Fruit fly (Drosophila melanogaster): ENCODE results near the gene CG9701.

Gene CG9701

DNA sequence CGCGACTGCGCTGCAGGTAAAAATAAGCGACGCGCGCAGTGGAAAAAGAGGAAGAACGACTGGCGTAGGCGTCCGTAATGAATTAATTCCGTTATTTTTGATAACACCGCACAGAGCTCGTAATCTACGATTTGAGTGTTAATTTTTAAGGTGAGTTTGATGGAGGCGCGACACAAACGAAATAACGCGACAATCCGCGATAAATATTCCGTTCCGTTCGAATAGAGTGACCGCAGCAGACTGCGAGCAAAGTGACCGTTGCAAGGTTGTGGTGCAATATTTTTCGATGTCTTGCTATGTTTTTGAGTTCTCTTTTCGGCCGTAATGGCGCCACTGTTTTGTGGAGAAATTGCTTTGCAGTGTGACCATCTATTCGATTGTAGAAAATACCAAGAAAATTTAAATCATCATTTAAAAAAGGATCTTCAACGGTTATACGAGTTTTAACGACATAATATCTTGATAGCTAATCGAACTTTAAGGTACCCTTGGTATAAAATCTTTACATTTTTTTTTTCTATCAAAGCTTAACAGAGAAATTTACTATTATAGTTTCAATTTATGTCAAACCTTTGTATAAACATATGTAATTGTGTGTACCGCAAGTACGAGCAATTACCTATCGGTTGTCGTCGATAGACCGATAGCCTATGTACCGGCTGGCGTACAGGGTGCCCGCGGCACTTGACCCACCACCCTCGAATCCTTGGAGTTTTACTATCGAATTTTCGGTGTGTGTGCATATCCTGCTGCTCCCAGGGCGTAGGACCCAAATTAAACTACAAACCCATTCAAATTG lies 21.7 kb upstream of the CG9701 start, which contains the start of the genes CG43954, Lasp and Dab (continued):
- TF ChIP-seq nau (GFP tag; optimal IDR thresholded peaks at IDR 0.05), result peak; percentile 36
- TF ChIP-seq Hsf (GFP tag; optimal IDR thresholded peaks at IDR 0.05), result peak; percentile 38
- TF ChIP-seq Camta (GFP tag; optimal IDR thresholded peaks at IDR 0.05), result no peak
- peak; percentile 69 for TF ChIP-seq CG6791 (GFP tag; IDR thresholded peaks at IDR 0.05; ENCODE audit: partially characterized antibody)
- TF ChIP-seq unc-4 (GFP tag; IDR thresholded peaks at IDR 0.05; ENCODE audit: partially characterized antibody), result no peak; the same call in none of the 2 replicates
- TF ChIP-seq CG31224 (GFP tag; IDR thresholded peaks at IDR 0.05), result no peak
- TF ChIP-seq bab2 (GFP tag; optimal IDR thresholded peaks at IDR 0.05), result no peak
- TF ChIP-seq Adf1 (GFP tag; IDR thresholded peaks at IDR 0.05), result peak; percentile 64; the same call in 1 of the 2 replicates
- peak; percentile 99 for TF ChIP-seq chinmo (GFP tag; IDR thresholded peaks at IDR 0.05; ENCODE audit: partially characterized antibody)
- TF ChIP-seq Sox102F (GFP tag; optimal IDR thresholded peaks at IDR 0.05), result no peak
- no peak for TF ChIP-seq CG6272 (GFP tag; IDR thresholded peaks at IDR 0.05)
- peak; percentile 42 for TF ChIP-seq NfI (GFP tag; optimal IDR thresholded peaks at IDR 0.05)
- 0 out of 3 replicates have a peak, but pooled peaks have one; percentile 5 for TF ChIP-seq Opbp (GFP tag; IDR thresholded peaks at IDR 0.05; ENCODE audit: partially characterized antibody)
- peak in 1 of 2 experiments; percentile 57 for TF ChIP-seq chif (GFP tag; optimal IDR thresholded peaks at IDR 0.05)
- TF ChIP-seq CG15269 (tag; optimal IDR thresholded peaks at IDR 0.05), result peak; percentile 47
- peak; percentile 58 for TF ChIP-seq vvl (GFP tag; IDR thresholded peaks at IDR 0.05)
- no peak for TF ChIP-seq CG4282 (GFP tag; optimal IDR thresholded peaks at IDR 0.05)
- peak; percentile 22; the same call in 1 of the 2 replicates for TF ChIP-seq CG5953 (GFP tag; IDR thresholded peaks at IDR 0.05)
- TF ChIP-seq ci (GFP tag; IDR thresholded peaks at IDR 0.05), result peak; percentile 76; the same call in 2 of the 3 replicates
- TF ChIP-seq Eip74EF (GFP tag; optimal IDR thresholded peaks at IDR 0.05), result peak in 1 of 2 experiments; percentile 49
- TF ChIP-seq HLH3B (GFP tag; IDR thresholded peaks at IDR 0.05), result no peak; the same call in 1 of the 2 replicates
- TF ChIP-seq cg (GFP tag; optimal IDR thresholded peaks at IDR 0.05), result no peak
- TF ChIP-seq sima (GFP tag; optimal IDR thresholded peaks at IDR 0.05), result no peak
- TF ChIP-seq tap (tag; optimal IDR thresholded peaks at IDR 0.05), result no peak
- TF ChIP-seq en (GFP tag; optimal IDR thresholded peaks at IDR 0.05), result no peak
- TF ChIP-seq CG2199 (GFP tag; IDR thresholded peaks at IDR 0.05), result peak; percentile 81; the same call in 1 of the 3 replicates
- no peak for TF ChIP-seq sc (optimal IDR thresholded peaks at IDR 0.05)
- TF ChIP-seq sc (GFP tag; optimal IDR thresholded peaks at IDR 0.05), result no peak
- TF ChIP-seq B-H2 (GFP tag; optimal IDR thresholded peaks at IDR 0.05), result peak; percentile 47
- no peak for TF ChIP-seq gsb (GFP tag; IDR thresholded peaks at IDR 0.05)
- peak; percentile 17 for TF ChIP-seq Xbp1 (GFP tag; optimal IDR thresholded peaks at IDR 0.05)
- peak; percentile 61 for TF ChIP-seq stwl (tag; optimal IDR thresholded peaks at IDR 0.05)
- no peak for TF ChIP-seq esg (GFP tag; conservative IDR thresholded peaks at IDR 0.05)
- no peak for TF ChIP-seq Abd-B (GFP tag; optimal IDR thresholded peaks at IDR 0.05)
- TF ChIP-seq prd (optimal IDR thresholded peaks at IDR 0.05), result no peak
- no peak for TF ChIP-seq prd (GFP tag; IDR thresholded peaks at IDR 0.05)
- peak; percentile 43; the same call in 1 of the 2 replicates for TF ChIP-seq CG3847 (GFP tag; IDR thresholded peaks at IDR 0.05)
- TF ChIP-seq GATAe (GFP tag; conservative IDR thresholded peaks at IDR 0.05), result no peak
- TF ChIP-seq NK7.1 (GFP tag; optimal IDR thresholded peaks at IDR 0.05), result no peak
- no peak for TF ChIP-seq Sry-β (GFP tag; optimal IDR thresholded peaks at IDR 0.05)
- TF ChIP-seq ttk (GFP tag; IDR thresholded peaks at IDR 0.05), result peak; percentile 7; the same call in 1 of the 2 replicates
- peak; percentile 27 for TF ChIP-seq CG17829 (tag; optimal IDR thresholded peaks at IDR 0.05)
- peak; percentile 77 for TF ChIP-seq CG1603 (tag; optimal IDR thresholded peaks at IDR 0.05)
- no peak for TF ChIP-seq ems (GFP tag; optimal IDR thresholded peaks at IDR 0.05)
- TF ChIP-seq CG30431 (GFP tag; optimal IDR thresholded peaks at IDR 0.05), result no peak
- peak; percentile 9 for TF ChIP-seq shn (GFP tag; optimal IDR thresholded peaks at IDR 0.05)
- no peak for TF ChIP-seq HHEX (GFP tag; optimal IDR thresholded peaks at IDR 0.05)
- peak; percentile 14 for TF ChIP-seq salm (tag; optimal IDR thresholded peaks at IDR 0.05)
- no peak for TF ChIP-seq sisA (GFP tag; IDR thresholded peaks at IDR 0.05)
